Fruit fly (Drosophila melanogaster): ENCODE data around the gene elg1.

elg1 gene

dm6 chr3L:16113607-16114337, 18.1 kb upstream of the elg1 start (continued):
- TF ChIP-seq tap (tag; optimal IDR thresholded peaks at IDR 0.05) (no peak), Hey (tag; optimal IDR thresholded peaks at IDR 0.05) (no peak), crp (GFP tag; optimal IDR thresholded peaks at IDR 0.05) (peak in 1 of 2 experiments; percentile 32), CG30403 (GFP tag; optimal IDR thresholded peaks at IDR 0.05) (peak; percentile 90), trh (GFP tag; optimal IDR thresholded peaks at IDR 0.05) (peak; percentile 70), chinmo (GFP tag; IDR thresholded peaks at IDR 0.05; ENCODE audit: partially characterized antibody) (peak; percentile 79; the same call in 2 of the 4 replicates), ERR (GFP tag; optimal IDR thresholded peaks at IDR 0.05) (peak; percentile 85), CG31224 (GFP tag; IDR thresholded peaks at IDR 0.05) (peak; percentile 48; the same call in 1 of the 2 replicates), chm (GFP tag; IDR thresholded peaks at IDR 0.05) (peak; percentile 88), NfI (GFP tag; optimal IDR thresholded peaks at IDR 0.05) (peak; percentile 85), CG10147 (GFP tag; optimal IDR thresholded peaks at IDR 0.05) (peak; percentile 84), sqz (GFP tag; optimal IDR thresholded peaks at IDR 0.05) (peak; percentile 83)

dm6 chr3L:16121791-16122190, 10.0 kb upstream of the elg1 start, which contains the start of gene Strump:
Gene Strump (plus strand): TSS chr3L:16122002.
- TF ChIP-seq klu (GFP tag; IDR thresholded peaks at IDR 0.05) (no peak), CG4617 (GFP tag; optimal IDR thresholded peaks at IDR 0.05; ENCODE audit: borderline replicate concordance) (peak; percentile 42), CG17186 (GFP tag; optimal IDR thresholded peaks at IDR 0.05) (no peak), CG14710 (tag; optimal IDR thresholded peaks at IDR 0.05) (peak; percentile 41), pzg (GFP tag; optimal IDR thresholded peaks at IDR 0.05) (peak; percentile 73), bigmax (GFP tag; optimal IDR thresholded peaks at IDR 0.05) (no peak), gfzf (GFP tag; optimal IDR thresholded peaks at IDR 0.05) (peak; percentile 81), Dp (GFP tag; optimal IDR thresholded peaks at IDR 0.05) (peak; percentile 97), CG9797 (GFP tag; optimal IDR thresholded peaks at IDR 0.05) (peak; percentile 70), Gsc (GFP tag; IDR thresholded peaks at IDR 0.05) (no peak), tx (GFP tag; optimal IDR thresholded peaks at IDR 0.05) (no peak), D19A (tag; optimal IDR thresholded peaks at IDR 0.05) (peak; percentile 43), CG12391 (tag; optimal IDR thresholded peaks at IDR 0.05) (peak; percentile 12), CG10267 (tag; optimal IDR thresholded peaks at IDR 0.05) (peak; percentile 39), CG15601 (tag; optimal IDR thresholded peaks at IDR 0.05) (no peak), HmgD (GFP tag; optimal IDR thresholded peaks at IDR 0.05) (no peak), CG2116 (GFP tag; optimal IDR thresholded peaks at IDR 0.05) (peak; percentile 25), CG2199 (GFP tag; IDR thresholded peaks at IDR 0.05) (0 out of 3 replicates have a peak, but pooled peaks have one; percentile 6), CTCF (GFP tag; optimal IDR thresholded peaks at IDR 0.05) (no peak), MESR4 (GFP tag; optimal IDR thresholded peaks at IDR 0.05) (peak; percentile 54), stwl (tag; optimal IDR thresholded peaks at IDR 0.05) (peak; percentile 88), Deaf1 (tag; optimal IDR thresholded peaks at IDR 0.05) (no peak), Tbp (GFP tag; optimal IDR thresholded peaks at IDR 0.05) (no peak), PHDP (tag; optimal IDR thresholded peaks at IDR 0.05) (no peak), bbx (GFP tag; IDR thresholded peaks at IDR 0.05; ENCODE audit: partially characterized antibody) (peak; percentile 47), sens (GFP tag) (no peak), BEAF-32 (GFP tag; optimal IDR thresholded peaks at IDR 0.05) (peak; percentile 30), Med (GFP tag) (peak; percentile 40), gro (GFP tag; optimal IDR thresholded peaks at IDR 0.05) (peak; percentile 12), trem (tag; optimal IDR thresholded peaks at IDR 0.05) (peak; percentile 32), lbe (GFP tag; optimal IDR thresholded peaks at IDR 0.05) (peak; percentile 42), CG3726 (GFP tag; IDR thresholded peaks at IDR 0.05) (no peak), CG12659 (GFP tag; optimal IDR thresholded peaks at IDR 0.05) (peak; percentile 16), CG32767 (GFP tag; IDR thresholded peaks at IDR 0.05) (no peak), YL-1 (GFP tag; optimal IDR thresholded peaks at IDR 0.05) (peak; percentile 78), E2f2 (GFP tag; IDR thresholded peaks at IDR 0.05) (peak; percentile 95), MBD-R2 (GFP tag; IDR thresholded peaks at IDR 0.05) (peak; percentile 68)
